Worm (Caenorhabditis elegans) whole organism, mixed stage, embryonic: ENCODE results near the gene sru-7.

Experiments used
- bed-3 ChIP-seq: fragments of 200-800 bp; sonication (Bioruptor generic); optimal IDR thresholded peaks from 3 replicates; lab custom pipeline; 2018; ENCODE audit warnings: mild to moderate bottlenecking, missing genetic modification characterization, moderate library complexity, missing compliant biosample characterization
- blmp-1 ChIP-seq: fragments of 150-350 bp; optimal IDR thresholded peaks from 2 replicates; lab custom pipeline; 2014; ENCODE audit warnings: missing biosample characterization, missing genetic modification characterization
- ceh-83 ChIP-seq: fragments of 200-800 bp; sonication (Bioruptor generic); optimal IDR thresholded peaks from 2 replicates; lab custom pipeline; 2018; ENCODE audit warnings: mild to moderate bottlenecking, missing genetic modification characterization, missing compliant biosample characterization
- ces-1 ChIP-seq: fragments of 150-350 bp; optimal IDR thresholded peaks from 2 replicates; lab custom pipeline; 2014; ENCODE audit warnings: missing biosample characterization, missing genetic modification reagents, missing genetic modification characterization
- cnd-1 ChIP-seq: fragments of 200-800 bp; sonication (Bioruptor generic); optimal IDR thresholded peaks from 2 replicates; lab custom pipeline; 2018; ENCODE audit warnings: mild to moderate bottlenecking, missing genetic modification characterization, missing compliant biosample characterization
- drap-1 ChIP-seq: fragments of 200-800 bp; sonication (Bioruptor generic); optimal IDR thresholded peaks from 3 replicates; lab custom pipeline; 2018; ENCODE audit warnings: mild to moderate bottlenecking, missing genetic modification characterization, missing compliant biosample characterization
- elt-1 ChIP-seq: sonication (generic microtip); optimal IDR thresholded peaks from 2 replicates; lab custom pipeline; 2017; ENCODE audit warnings: missing genetic modification characterization, mild to moderate bottlenecking, missing compliant biosample characterization, antibody characterized with exemption, moderate library complexity, borderline replicate concordance; ENCODE audit not compliant: insufficient read depth
- elt-3 ChIP-seq: fragments of 150-350 bp; optimal IDR thresholded peaks from 2 replicates; lab custom pipeline; 2014; ENCODE audit warnings: missing biosample characterization, missing genetic modification characterization
- flh-1 ChIP-seq: fragments of 200-800 bp; sonication (Bioruptor generic); optimal IDR thresholded peaks from 2 replicates; lab custom pipeline; 2018; ENCODE audit warnings: mild to moderate bottlenecking, missing genetic modification characterization, moderate library complexity, missing compliant biosample characterization
- ham-2 ChIP-seq: fragments of 200-800 bp; sonication (Bioruptor generic); optimal IDR thresholded peaks from 2 replicates; lab custom pipeline; 2018; ENCODE audit warnings: mild to moderate bottlenecking, missing genetic modification characterization, missing compliant biosample characterization
- lin-13 ChIP-seq: fragments of 150-350 bp; optimal IDR thresholded peaks from 2 replicates; lab custom pipeline; 2014; ENCODE audit warnings: missing biosample characterization, missing genetic modification characterization
- lin-32 ChIP-seq: fragments of 200-800 bp; sonication (Bioruptor generic); optimal IDR thresholded peaks from 2 replicates; lab custom pipeline; 2018; ENCODE audit warnings: mild to moderate bottlenecking, missing genetic modification characterization, missing compliant biosample characterization
- lsy-2 ChIP-seq: fragments of 150-350 bp; optimal IDR thresholded peaks from 2 replicates; lab custom pipeline; 2014; ENCODE audit warnings: missing biosample characterization, missing genetic modification characterization
- mep-1 ChIP-seq: fragments of 150-350 bp; optimal IDR thresholded peaks from 2 replicates; lab custom pipeline; 2017; ENCODE audit warnings: missing biosample characterization, missing genetic modification reagents, missing genetic modification characterization, inconsistent platforms
- mls-2 ChIP-seq: sonication (generic microtip); optimal IDR thresholded peaks from 2 replicates; lab custom pipeline; 2016; ENCODE audit warnings: mild to moderate bottlenecking, missing genetic modification characterization, moderate library complexity, missing compliant biosample characterization
- nhr-12 ChIP-seq: fragments of 150-350 bp; optimal IDR thresholded peaks from 2 replicates; lab custom pipeline; 2014; ENCODE audit warnings: missing biosample characterization, missing genetic modification characterization
- nhr-237 ChIP-seq: fragments of 150-350 bp; optimal IDR thresholded peaks from 2 replicates; lab custom pipeline; 2014; ENCODE audit warnings: missing biosample characterization, missing genetic modification characterization
- nhr-28 ChIP-seq: fragments of 150-350 bp; optimal IDR thresholded peaks from 2 replicates; lab custom pipeline; 2014; ENCODE audit warnings: missing biosample characterization, missing genetic modification characterization
- nhr-76 ChIP-seq: sonication (generic microtip); optimal IDR thresholded peaks from 2 replicates; lab custom pipeline; 2017; ENCODE audit warnings: missing biosample characterization, missing genetic modification characterization
- pha-4 ChIP-seq: fragments of 150-350 bp; optimal IDR thresholded peaks from 2 replicates; lab custom pipeline; 2018; ENCODE audit warnings: missing biosample characterization, missing genetic modification reagents, missing genetic modification characterization
- sem-2 ChIP-seq: fragments of 200-800 bp; sonication (Bioruptor generic); optimal IDR thresholded peaks from 2 replicates; lab custom pipeline; 2018; ENCODE audit warnings: mild to moderate bottlenecking, missing genetic modification characterization, missing compliant biosample characterization
- snpc-4 ChIP-seq: fragments of 150-350 bp; optimal IDR thresholded peaks from 2 replicates; lab custom pipeline; 2014; ENCODE audit warnings: missing biosample characterization, missing genetic modification characterization
- sptf-1 ChIP-seq: sonication (generic microtip); optimal IDR thresholded peaks from 2 replicates; lab custom pipeline; 2017; ENCODE audit warnings: mild to moderate bottlenecking, missing genetic modification characterization, moderate library complexity, missing compliant biosample characterization
- unc-120 ChIP-seq: sonication (generic microtip); optimal IDR thresholded peaks from 2 replicates; lab custom pipeline; 2017; ENCODE audit warnings: missing genetic modification characterization, missing compliant biosample characterization; ENCODE audit not compliant: poor library complexity, severe bottlenecking
- unc-39 ChIP-seq: fragments of 150-350 bp; optimal IDR thresholded peaks from 2 replicates; lab custom pipeline; 2014; ENCODE audit warnings: missing biosample characterization, missing genetic modification characterization
- unc-62 ChIP-seq: fragments of 150-350 bp; optimal IDR thresholded peaks from 2 replicates; lab custom pipeline; 2014; ENCODE audit warnings: missing biosample characterization, missing genetic modification reagents, missing genetic modification characterization
- zip-8 ChIP-seq: fragments of 150-350 bp; optimal IDR thresholded peaks from 2 replicates; lab custom pipeline; 2014; ENCODE audit warnings: missing biosample characterization, missing genetic modification characterization
- ztf-11 ChIP-seq: fragments of 150-350 bp; optimal IDR thresholded peaks from 2 replicates; lab custom pipeline; 2014; ENCODE audit warnings: missing biosample characterization, missing genetic modification characterization

The sru-7 gene

DNA sequence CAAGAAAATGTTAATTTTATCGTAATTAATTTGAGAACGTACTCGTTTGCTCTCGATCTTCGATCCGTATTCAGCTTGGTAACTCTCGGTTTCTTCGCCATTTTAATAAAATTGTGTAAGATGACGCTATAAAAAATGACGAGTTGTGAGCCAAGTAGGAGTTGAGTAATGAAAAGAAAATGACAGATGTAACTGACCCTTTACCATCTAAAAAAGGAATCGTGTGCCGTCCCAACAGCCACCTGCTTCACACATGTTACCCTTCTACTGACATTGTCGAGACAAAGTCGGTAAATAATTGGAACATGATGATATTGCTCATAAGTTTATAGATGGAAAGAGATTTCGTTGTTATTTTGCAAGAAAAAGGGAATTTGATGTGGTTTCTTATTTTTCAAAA is 13.0 kb upstream of the sru-7 start, which contains the start of gene hlh-12:
Gene hlh-12, minus strand, starts transcription at position 101 of the 400 bp plus-strand sequence.
- TF ChIP-seq ceh-83 (no peak), ces-1 (no peak), blmp-1 (no peak), snpc-4 (tag; lab: Kevin White, UChicago) (no peak), unc-120 (tag; lab: Kevin White, UChicago) (no peak), elt-3 (tag; lab: Kevin White, UChicago) (no peak), flh-1 (GFP tag; lab: Kevin White, UChicago) (no peak), lin-13 (no peak), sptf-1 (tag; lab: Kevin White, UChicago) (no peak), nhr-76 (no peak), lsy-2 (no peak)

- TF ChIP-seq nhr-76 (no peak), elt-1 (tag; lab: Kevin White, UChicago) (no peak), ces-1 (no peak), ceh-83 (no peak), lin-32 (GFP tag; lab: Kevin White, UChicago) (no peak), lin-13 (no peak)
Observed at ce11 chrIV:8481308-8481707, 11.0 kb upstream of the sru-7 start, which contains the start of gene spp-8. spp-8 (plus strand) TSS chrIV:8481664.

DNA sequence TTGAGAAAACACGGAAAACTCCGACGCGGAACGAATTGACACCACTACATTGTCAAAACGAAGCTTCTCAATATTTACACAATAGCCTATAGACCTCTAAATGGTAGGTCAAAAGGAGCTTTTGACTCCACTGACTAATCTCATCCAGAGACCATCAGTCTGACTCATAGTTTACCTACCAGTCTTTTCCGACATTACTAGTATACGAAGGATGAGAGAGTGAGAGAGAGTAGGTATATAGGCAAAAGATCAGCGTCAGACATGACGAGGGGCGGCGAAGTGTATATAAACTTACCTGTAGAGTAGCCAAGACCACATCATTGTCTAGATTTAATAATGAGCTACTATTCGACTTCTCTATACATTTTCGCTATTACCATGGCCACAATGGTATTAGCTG is 5.2 kb upstream of the sru-7 start, which contains the start of gene srlf-3:
Gene srlf-3, plus strand, starts transcription at position 301 of the 400 bp plus-strand sequence.
- TF ChIP-seq ztf-11 (tag; lab: Kevin White, UChicago) (no peak), pha-4 (no peak), snpc-4 (tag; lab: Kevin White, UChicago) (no peak), drap-1 (no peak), zip-8 (no peak), ces-1 (no peak), mep-1 (tag; lab: Kevin White, UChicago) (no peak), nhr-76 (no peak), nhr-12 (tag; lab: Kevin White, UChicago) (no peak), elt-3 (tag; lab: Kevin White, UChicago) (no peak), nhr-28 (tag; lab: Kevin White, UChicago) (no peak), ceh-83 (no peak), ham-2 (GFP tag; lab: Kevin White, UChicago) (no peak), unc-39 (tag; lab: Kevin White, UChicago) (no peak), lsy-2 (no peak), cnd-1 (tag; lab: Kevin White, UChicago) (no peak), mls-2 (no peak), sptf-1 (tag; lab: Kevin White, UChicago) (no peak), unc-62 (GFP tag; lab: Kevin White, UChicago) (no peak), blmp-1 (no peak)

DNA sequence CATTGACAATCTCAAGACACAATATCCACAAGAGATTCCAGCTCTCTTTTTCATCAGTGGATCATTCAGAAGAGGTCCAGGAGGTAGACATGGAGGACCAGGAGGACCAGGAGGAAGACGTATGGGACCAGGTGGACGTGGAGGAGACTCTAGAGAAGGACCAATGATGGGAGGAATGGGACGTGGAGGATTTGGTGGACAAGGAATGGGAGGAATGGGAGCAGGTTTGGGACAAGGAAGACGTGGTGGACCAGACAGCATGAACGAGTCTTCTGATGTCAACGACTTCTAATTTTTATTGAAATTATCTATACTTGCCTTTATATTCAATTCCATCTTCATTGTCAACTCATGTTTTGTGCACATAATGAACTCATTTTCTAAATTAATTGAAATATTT is 4.3 kb upstream of the sru-7 start:
- no peak for TF ChIP-seq nhr-237 (tag; lab: Kevin White, UChicago)
- TF ChIP-seq elt-3 (tag; lab: Kevin White, UChicago), result no peak
- TF ChIP-seq nhr-12 (tag; lab: Kevin White, UChicago), result no peak
- TF ChIP-seq unc-62 (GFP tag; lab: Kevin White, UChicago), result no peak
- no peak for TF ChIP-seq mep-1 (tag; lab: Kevin White, UChicago)

DNA sequence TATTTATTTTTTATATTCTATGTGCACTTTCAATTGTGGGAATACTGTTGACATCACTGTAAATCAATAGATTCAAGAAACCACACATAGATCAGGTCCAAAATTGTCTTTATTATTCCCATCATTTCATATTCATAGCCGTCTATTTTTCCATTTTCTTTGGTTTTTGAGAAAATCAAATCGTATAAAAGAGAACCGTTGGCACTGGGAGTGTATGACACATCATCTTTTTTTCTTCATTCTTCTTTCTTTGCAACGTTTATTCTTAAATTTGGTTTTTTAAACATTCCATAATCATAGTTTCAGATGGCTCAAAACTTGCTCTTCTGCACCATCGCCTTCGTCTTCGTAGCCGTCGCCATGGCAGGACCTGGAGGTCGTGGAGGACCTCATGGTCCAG is 2.4 kb upstream of the sru-7 start, which contains the start of gene srlf-2:
Gene srlf-2, plus strand, starts transcription at position 301 of the 400 bp plus-strand sequence.
- TF ChIP-seq flh-1 (GFP tag; lab: Kevin White, UChicago) (no peak), nhr-237 (tag; lab: Kevin White, UChicago) (no peak)

- no peak for TF ChIP-seq sptf-1 (tag; lab: Kevin White, UChicago)
- no peak for TF ChIP-seq nhr-237 (tag; lab: Kevin White, UChicago)
- no peak for TF ChIP-seq drap-1
- TF ChIP-seq unc-120 (tag; lab: Kevin White, UChicago), result no peak
- TF ChIP-seq unc-39 (tag; lab: Kevin White, UChicago), result no peak
- no peak for TF ChIP-seq ceh-83
- TF ChIP-seq mls-2, result no peak
Observed at ce11 chrIV:8496263-8496662, 3.9 kb downstream of the sru-7 start, which contains the start of gene C28C12.12. C28C12.12 (minus strand) TSS chrIV:8496363.

DNA sequence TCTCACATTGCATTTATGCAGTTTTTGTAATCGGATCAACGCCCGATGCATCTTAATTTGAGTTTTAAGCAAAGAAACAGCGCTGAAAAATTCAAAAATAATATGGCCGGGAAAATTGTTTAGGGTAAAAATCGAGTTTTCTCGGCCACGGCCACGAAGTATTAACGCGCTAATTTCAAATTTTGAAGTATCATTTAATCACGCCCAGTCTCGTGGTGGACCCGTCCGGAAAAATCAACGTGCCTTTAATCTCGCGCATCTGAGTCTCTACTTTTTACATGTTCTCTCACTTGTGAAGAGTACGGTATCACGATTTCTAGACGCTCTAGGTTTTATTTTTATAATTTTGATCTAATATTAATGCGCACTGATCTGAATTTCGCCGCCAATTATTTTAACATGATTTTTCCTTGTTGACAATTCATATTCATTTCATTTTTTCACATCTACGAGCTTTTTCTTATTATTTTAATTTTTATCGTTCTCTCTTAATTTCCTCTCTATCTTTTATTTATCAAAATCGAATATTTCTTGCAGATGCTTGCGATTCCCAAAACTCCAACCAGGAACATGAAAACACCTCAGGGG is 6.5 kb downstream of the sru-7 start, which contains the start of the genes acdh-13 and mesp-1:
Gene acdh-13, minus strand, starts transcription at position 51 of the 588 bp plus-strand sequence.
Gene mesp-1, plus strand, starts transcription at position 538 of the 588 bp plus-strand sequence.
- no peak for TF ChIP-seq snpc-4 (tag; lab: Kevin White, UChicago)
- no peak for TF ChIP-seq lin-32 (GFP tag; lab: Kevin White, UChicago)
- TF ChIP-seq cnd-1 (tag; lab: Kevin White, UChicago), result no peak
- TF ChIP-seq unc-120 (tag; lab: Kevin White, UChicago), result no peak
- no peak for TF ChIP-seq elt-3 (tag; lab: Kevin White, UChicago)
- TF ChIP-seq mep-1 (tag; lab: Kevin White, UChicago), result no peak
- TF ChIP-seq sem-2 (GFP tag; lab: Kevin White, UChicago), result no peak
- no peak for TF ChIP-seq bed-3 (GFP tag; lab: Kevin White, UChicago)
- TF ChIP-seq nhr-237 (tag; lab: Kevin White, UChicago), result no peak
- no peak for TF ChIP-seq mls-2
- TF ChIP-seq lin-13, result no peak
